Fruit fly (Drosophila melanogaster) whole organism, embryonic: Measurements from ENCODE around the gene CG15773.
A peak's percentile ranks its signal among the peaks of the same experiment; 100 is the strongest.

ENCODE experiments used
- Atf6 ChIP-seq: fragments of 200-800 bp; sonication (Bioruptor generic); IDR thresholded peaks from 2 replicates; pipeline ENCODE4 v1.3.6; 2022; ENCODE audit warnings: missing biosample characterization, missing genetic modification characterization
- CG12659 ChIP-seq: fragments of 200-800 bp; sonication (Bioruptor generic); optimal IDR thresholded peaks from 3 replicates; lab custom pipeline; 2017; ENCODE audit warnings: mild to moderate bottlenecking, missing biosample characterization, missing genetic modification reagents, missing genetic modification characterization
- CG14014 ChIP-seq: fragments of 200-800 bp; sonication (Bioruptor generic); IDR thresholded peaks from 2 replicates; pipeline ENCODE4 v1.3.6; 2022; ENCODE audit warnings: missing biosample characterization, missing genetic modification characterization
- CG17829 ChIP-seq: fragments of 200-800 bp; optimal IDR thresholded peaks from 2 replicates; lab custom pipeline; 2019; ENCODE audit warnings: missing biosample characterization, mild to moderate bottlenecking, missing genetic modification characterization, moderate library complexity
- CG18476 ChIP-seq: fragments of 200-800 bp; sonication (Bioruptor generic); optimal IDR thresholded peaks from 2 replicates; lab custom pipeline; 2016; ENCODE audit warnings: missing biosample characterization, mild to moderate bottlenecking, missing genetic modification characterization
- CG3065 ChIP-seq: fragments of 200-800 bp; sonication (Bioruptor generic); optimal IDR thresholded peaks from 2 replicates; lab custom pipeline; 2016; ENCODE audit warnings: missing biosample characterization, missing genetic modification characterization
- CG31441 ChIP-seq: fragments of 200-800 bp; sonication (Bioruptor generic); IDR thresholded peaks from 2 replicates; pipeline ENCODE4 v1.3.6; 2022; ENCODE audit warnings: missing biosample characterization, missing genetic modification characterization
- CG3281 ChIP-seq: fragments of 200-800 bp; sonication (Bioruptor generic); optimal IDR thresholded peaks from 3 replicates; lab custom pipeline; 2017; ENCODE audit warnings: missing biosample characterization, mild to moderate bottlenecking, missing genetic modification characterization
- CG34422 ChIP-seq: fragments of 200-800 bp; sonication (Bioruptor generic); IDR thresholded peaks from 3 replicates; pipeline ENCODE4 v1.3.6; 2022; ENCODE audit warnings: missing biosample characterization, missing genetic modification characterization
- CG4707 ChIP-seq: fragments of 200-800 bp; sonication (Bioruptor generic); optimal IDR thresholded peaks from 2 replicates; lab custom pipeline; 2018; ENCODE audit warnings: missing biosample characterization, mild to moderate bottlenecking, missing genetic modification characterization, moderate library complexity
- CG5953 ChIP-seq: fragments of 200-800 bp; sonication (Bioruptor generic); IDR thresholded peaks from 2 replicates; pipeline ENCODE4 v1.3.6; 2022; ENCODE audit warnings: missing biosample characterization, missing genetic modification characterization
- CG7745 ChIP-seq: fragments of 200-800 bp; sonication (Bioruptor generic); optimal IDR thresholded peaks from 2 replicates; lab custom pipeline; 2018; ENCODE audit warnings: missing biosample characterization, mild to moderate bottlenecking, missing genetic modification characterization, moderate library complexity
- CG8089 ChIP-seq: fragments of 200-800 bp; sonication (Bioruptor generic); optimal IDR thresholded peaks from 3 replicates; lab custom pipeline; 2016; ENCODE audit warnings: missing biosample characterization, missing genetic modification characterization
- CHES-1-like ChIP-seq: fragments of 200-800 bp; sonication (Bioruptor generic); optimal IDR thresholded peaks from 2 replicates; lab custom pipeline; 2016; ENCODE audit warnings: missing biosample characterization, missing genetic modification characterization
- Deaf1 ChIP-seq: fragments of 200-800 bp; optimal IDR thresholded peaks from 3 replicates; lab custom pipeline; 2019; ENCODE audit warnings: missing biosample characterization, mild to moderate bottlenecking, missing genetic modification characterization, moderate library complexity
- Dek ChIP-seq: fragments of 200-800 bp; sonication (Bioruptor generic); optimal IDR thresholded peaks from 3 replicates; lab custom pipeline; 2019; ENCODE audit warnings: missing biosample characterization, mild to moderate bottlenecking, missing genetic modification characterization, moderate library complexity
- Dp ChIP-seq: fragments of 200-800 bp; sonication (Bioruptor generic); optimal IDR thresholded peaks from 2 replicates; lab custom pipeline; 2018; ENCODE audit warnings: missing biosample characterization, mild to moderate bottlenecking, missing genetic modification characterization, moderate library complexity
- Hr39 ChIP-seq: fragments of >200 bp; optimal IDR thresholded peaks from 2 replicates; lab custom pipeline; 2017
- Hsf ChIP-seq: fragments of 200-800 bp; sonication (Bioruptor generic); optimal IDR thresholded peaks from 3 replicates; lab custom pipeline; 2016; ENCODE audit warnings: missing biosample characterization, missing genetic modification characterization
- Lpt ChIP-seq: fragments of >200 bp; optimal IDR thresholded peaks from 2 replicates; lab custom pipeline; 2018; ENCODE audit warnings: missing biosample characterization, missing genetic modification characterization
- MTF-1 ChIP-seq: fragments of 200-800 bp; sonication (Bioruptor generic); optimal IDR thresholded peaks from 2 replicates; lab custom pipeline; 2018; ENCODE audit warnings: missing biosample characterization, mild to moderate bottlenecking, missing genetic modification characterization, borderline replicate concordance
- Mad ChIP-seq: fragments of 200-800 bp; sonication (Bioruptor generic); optimal IDR thresholded peaks from 2 replicates; lab custom pipeline; 2016; ENCODE audit warnings: missing biosample characterization, missing genetic modification characterization
- NC2β ChIP-seq: fragments of 200-800 bp; sonication (Bioruptor generic); optimal IDR thresholded peaks from 2 replicates; lab custom pipeline; 2016; ENCODE audit warnings: missing biosample characterization, missing genetic modification characterization
- Oli ChIP-seq: fragments of 200-800 bp; sonication (Bioruptor generic); optimal IDR thresholded peaks from 2 replicates; lab custom pipeline; 2018; ENCODE audit warnings: missing biosample characterization, mild to moderate bottlenecking, missing genetic modification characterization, moderate library complexity
- Six4 ChIP-seq: fragments of 200-800 bp; sonication (Bioruptor generic); optimal IDR thresholded peaks from 2 replicates; lab custom pipeline; 2016; ENCODE audit warnings: missing biosample characterization, missing genetic modification characterization
- Ssrp ChIP-seq: fragments of 200-800 bp; sonication (Bioruptor generic); optimal IDR thresholded peaks from 2 replicates; lab custom pipeline; 2018; ENCODE audit warnings: missing biosample characterization, mild to moderate bottlenecking, missing genetic modification characterization, moderate library complexity
- Usf ChIP-seq: fragments of 200-800 bp; sonication (Bioruptor generic); optimal IDR thresholded peaks from 2 replicates; lab custom pipeline; 2017; ENCODE audit warnings: missing genotype, missing biosample characterization, missing genetic modification characterization
- Xrp1 ChIP-seq: fragments of 200-800 bp; sonication (Bioruptor generic); IDR thresholded peaks from 2 replicates; pipeline ENCODE4 v1.3.6; 2022; ENCODE audit warnings: missing biosample characterization, missing genetic modification characterization
- br ChIP-seq: fragments of >200 bp; optimal IDR thresholded peaks from 2 replicates; lab custom pipeline; 2017
- bsh ChIP-seq, 2 experiments: fragments of 200-800 bp; sonication (Bioruptor generic); optimal IDR thresholded peaks; 2 replicates each; lab custom pipeline; 2017 to 2018; ENCODE audit warnings: mild to moderate bottlenecking in 2 of 2, missing biosample characterization in 2 of 2, missing genetic modification characterization in 2 of 2, moderate library complexity in 1 of 2
- btn ChIP-seq: fragments of 200-800 bp; sonication (Bioruptor generic); optimal IDR thresholded peaks from 2 replicates; lab custom pipeline; 2016; ENCODE audit warnings: missing biosample characterization, missing genetic modification characterization
- cas ChIP-seq: fragments of 200-800 bp; sonication (Bioruptor generic); IDR thresholded peaks from 2 replicates; pipeline ENCODE4 v1.3.6; 2022; ENCODE audit warnings: missing biosample characterization, missing genetic modification characterization
- chm ChIP-seq: fragments of 200-800 bp; sonication (Bioruptor generic); IDR thresholded peaks from 2 replicates; pipeline ENCODE4 v1.3.6; 2022; ENCODE audit warnings: missing biosample characterization, missing genetic modification characterization
- dpn ChIP-seq, 2 experiments: fragments of 200-800 bp; sonication (Bioruptor generic); optimal IDR thresholded peaks; 3 replicates each; lab custom pipeline; 2016; ENCODE audit warnings: missing biosample characterization in 2 of 2, missing genetic modification characterization in 2 of 2
- dysf ChIP-seq: fragments of 200-800 bp; sonication (Bioruptor generic); IDR thresholded peaks from 3 replicates; pipeline ENCODE4 v1.3.6; 2022; ENCODE audit warnings: missing biosample characterization, missing genetic modification characterization
- gcm ChIP-seq: fragments of 200-800 bp; sonication (Bioruptor generic); optimal IDR thresholded peaks from 2 replicates; lab custom pipeline; 2019; ENCODE audit warnings: missing biosample characterization, mild to moderate bottlenecking, missing genetic modification characterization, moderate library complexity
- grau ChIP-seq: fragments of 200-800 bp; optimal IDR thresholded peaks from 3 replicates; lab custom pipeline; 2019; ENCODE audit warnings: missing biosample characterization, mild to moderate bottlenecking, missing genetic modification characterization, moderate library complexity
- gro ChIP-seq: fragments of 200-800 bp; sonication (Bioruptor generic); optimal IDR thresholded peaks from 2 replicates; lab custom pipeline; 2016; ENCODE audit warnings: missing biosample characterization, missing genetic modification characterization
- jigr1 ChIP-seq: fragments of 200-800 bp; sonication (Bioruptor generic); IDR thresholded peaks from 3 replicates; pipeline ENCODE4 v1.3.6; 2022; ENCODE audit warnings: missing biosample characterization, missing genetic modification characterization
- jumu ChIP-seq: fragments of 200-800 bp; sonication (Bioruptor generic); optimal IDR thresholded peaks from 3 replicates; lab custom pipeline; 2016; ENCODE audit warnings: missing biosample characterization, missing genetic modification characterization
- knrl ChIP-seq: fragments of 200-800 bp; sonication (Bioruptor generic); IDR thresholded peaks from 3 replicates; pipeline ENCODE4 v1.3.6; 2022; ENCODE audit warnings: missing biosample characterization, missing genetic modification characterization; ENCODE audit not compliant: partially characterized antibody
- lbe ChIP-seq: fragments of 200-800 bp; sonication (Bioruptor generic); optimal IDR thresholded peaks from 2 replicates; lab custom pipeline; 2016; ENCODE audit warnings: missing biosample characterization, mild to moderate bottlenecking, missing genetic modification characterization
- lilli ChIP-seq: fragments of 200-800 bp; sonication (Bioruptor generic); optimal IDR thresholded peaks from 3 replicates; lab custom pipeline; 2016; ENCODE audit warnings: missing biosample characterization, missing genetic modification characterization
- phol ChIP-seq: fragments of 200-800 bp; sonication (Bioruptor generic); optimal IDR thresholded peaks from 3 replicates; lab custom pipeline; 2018; ENCODE audit warnings: missing biosample characterization, mild to moderate bottlenecking, missing genetic modification characterization, moderate library complexity
- psq ChIP-seq: fragments of 200-800 bp; sonication (Bioruptor generic); optimal IDR thresholded peaks from 2 replicates; lab custom pipeline; 2017; ENCODE audit warnings: missing biosample characterization, missing genetic modification characterization
- ro ChIP-seq: fragments of 200-800 bp; sonication (Bioruptor generic); IDR thresholded peaks from 2 replicates; pipeline ENCODE4 v1.3.6; 2022; ENCODE audit warnings: missing biosample characterization, missing genetic modification characterization
- slou ChIP-seq: fragments of 200-800 bp; sonication (Bioruptor generic); optimal IDR thresholded peaks from 3 replicates; lab custom pipeline; 2016; ENCODE audit warnings: missing biosample characterization, missing genetic modification characterization
- so ChIP-seq: fragments of 200-800 bp; sonication (Bioruptor generic); IDR thresholded peaks from 3 replicates; pipeline ENCODE4 v1.3.6; 2022; ENCODE audit warnings: missing biosample characterization, missing genetic modification characterization
- sqz ChIP-seq: fragments of 200-800 bp; sonication (Bioruptor generic); optimal IDR thresholded peaks from 3 replicates; lab custom pipeline; 2018; ENCODE audit warnings: missing biosample characterization, mild to moderate bottlenecking, missing genetic modification characterization
- tin ChIP-seq: fragments of 200-800 bp; sonication (Bioruptor generic); optimal IDR thresholded peaks from 3 replicates; lab custom pipeline; 2016; ENCODE audit warnings: missing biosample characterization, missing genetic modification characterization
- vvl ChIP-seq: fragments of 200-800 bp; sonication (Bioruptor generic); IDR thresholded peaks from 2 replicates; pipeline ENCODE4 v1.3.6; 2022; ENCODE audit warnings: missing biosample characterization, missing genetic modification characterization
- yki ChIP-seq: fragments of >200 bp; optimal IDR thresholded peaks from 3 replicates; lab custom pipeline; 2018

The CG15773 gene

dm6 chrX:5698087-5698727 is 34.3 kb upstream of the CG15773 start, which contains the start of gene AdamTS-B (continued):
- TF ChIP-seq knrl (GFP tag; lab: Robert Waterston, UW): no peak
- TF ChIP-seq Lpt (GFP tag; lab: Kevin White, UChicago): no peak
- TF ChIP-seq Mad: no peak
- no peak for TF ChIP-seq MTF-1
- TF ChIP-seq btn (GFP tag; lab: Kevin White, UChicago): no peak
- peak; percentile 76 for TF ChIP-seq Xrp1 (GFP tag; lab: Robert Waterston, UW)
- peak; percentile 56; the same call in 1 of the 2 replicates for TF ChIP-seq Atf6 (GFP tag; lab: Robert Waterston, UW)
- no peak for TF ChIP-seq psq
- peak; percentile 19 for TF ChIP-seq CG17829 (tag; lab: Kevin White, UChicago)
- peak; percentile 68 for TF ChIP-seq dysf (GFP tag; lab: Robert Waterston, UW)
- TF ChIP-seq gcm: peak; percentile 25
- TF ChIP-seq CG18476: no peak
- no peak for TF ChIP-seq CG5953 (GFP tag; lab: Robert Waterston, UW)
- peak; percentile 46 to 47 for TF ChIP-seq bsh (GFP tag; optimal IDR thresholded peaks at IDR 0.05; lab: Kevin White, UChicago)
- peak; percentile 7 for TF ChIP-seq lbe (GFP tag; lab: Kevin White, UChicago)
- no peak for TF ChIP-seq Hr39 (lab: Kevin White, UChicago)
- TF ChIP-seq CG34422 (GFP tag; lab: Robert Waterston, UW): no peak
- TF ChIP-seq Usf (GFP tag; lab: Kevin White, UChicago): peak; percentile 17
- TF ChIP-seq Oli (tag; lab: Kevin White, UChicago): peak; percentile 52
- TF ChIP-seq CG12659 (GFP tag; lab: Kevin White, UChicago): peak; percentile 41
- TF ChIP-seq sqz: peak; percentile 16
- peak; percentile 58 for TF ChIP-seq phol (tag; lab: Kevin White, UChicago)
- TF ChIP-seq Ssrp: peak; percentile 63
- 0 out of 3 replicates have a peak, but pooled peaks have one; percentile 51 for TF ChIP-seq so (GFP tag; lab: Robert Waterston, UW)
- TF ChIP-seq CG8089: no peak
- no peak for TF ChIP-seq NC2β (GFP tag; lab: Kevin White, UChicago)
- TF ChIP-seq slou (GFP tag; lab: Kevin White, UChicago): no peak
- no peak for TF ChIP-seq CG7745 (tag; lab: Kevin White, UChicago)
- no peak for TF ChIP-seq ro (GFP tag; lab: Robert Waterston, UW)
- no peak for TF ChIP-seq Six4 (GFP tag; lab: Kevin White, UChicago)
- TF ChIP-seq CG31441: peak; percentile 67
- TF ChIP-seq chm: no peak
- peak; percentile 61; the same call in 1 of the 2 replicates for TF ChIP-seq vvl (GFP tag; lab: Robert Waterston, UW)
- TF ChIP-seq tin (GFP tag; lab: Kevin White, UChicago): peak; percentile 16
- 0 out of 2 replicates have a peak, but pooled peaks have one; percentile 20 for TF ChIP-seq CG14014
- TF ChIP-seq CG3281 (GFP tag; lab: Kevin White, UChicago): peak; percentile 48
- TF ChIP-seq lilli (GFP tag; lab: Kevin White, UChicago): peak; percentile 50
- peak; percentile 36 for TF ChIP-seq Dek (tag; lab: Kevin White, UChicago)
- no peak for TF ChIP-seq gro (GFP tag; lab: Kevin White, UChicago)
- TF ChIP-seq Deaf1 (tag; lab: Kevin White, UChicago): no peak
- peak; percentile 40 for TF ChIP-seq Hsf (GFP tag; lab: Kevin White, UChicago)
- TF ChIP-seq grau (tag; lab: Kevin White, UChicago): peak; percentile 36
- TF ChIP-seq jigr1 (GFP tag; lab: Robert Waterston, UW): no peak
- no peak for TF ChIP-seq Dp
- no peak for TF ChIP-seq CG3065 (GFP tag; lab: Kevin White, UChicago)
- no peak for TF ChIP-seq CHES-1-like (GFP tag; lab: Kevin White, UChicago)
- TF ChIP-seq dpn (GFP tag; optimal IDR thresholded peaks at IDR 0.05; lab: Kevin White, UChicago): peak; percentile 9 to 23
- TF ChIP-seq yki (lab: Kevin White, UChicago): no peak
- TF ChIP-seq cas (GFP tag; lab: Robert Waterston, UW): no peak
- TF ChIP-seq CG4707 (GFP tag; lab: Kevin White, UChicago): no peak
- TF ChIP-seq br: no peak
- no peak for TF ChIP-seq jumu (GFP tag; lab: Kevin White, UChicago)
